Fruit fly (Drosophila melanogaster): ENCODE results near the gene CG42853.

DNA sequence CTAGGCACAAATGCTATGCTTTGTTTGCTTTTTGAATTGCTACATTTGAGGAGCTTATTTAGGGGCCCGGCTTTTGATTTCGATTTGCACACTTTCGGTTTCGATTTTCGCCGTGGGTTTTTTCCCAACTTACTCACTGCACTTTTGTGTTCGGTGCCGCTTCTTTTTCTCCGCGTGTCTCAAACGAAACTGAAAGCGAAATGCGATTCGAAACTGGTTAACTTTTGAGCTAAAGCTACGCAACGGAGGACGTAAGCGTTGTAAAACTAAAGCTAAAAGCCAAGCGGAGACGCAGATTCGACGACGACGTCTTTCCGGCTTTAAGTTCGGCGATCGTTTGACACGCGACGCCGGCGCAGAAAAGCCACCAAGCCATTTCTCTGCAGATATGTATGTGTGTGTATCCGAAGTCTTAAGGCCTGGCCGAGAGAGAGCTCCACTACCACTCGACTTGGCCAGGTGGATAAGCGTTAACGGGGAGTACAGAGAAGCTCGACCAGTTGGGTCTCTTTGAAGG lies 40.4 kb upstream of the CG42853 start, which contains the start of gene CG13699:
- TF ChIP-seq Dref (GFP tag; IDR thresholded peaks at IDR 0.05): no peak
- no peak for TF ChIP-seq Abd-B (GFP tag; optimal IDR thresholded peaks at IDR 0.05)
- no peak for TF ChIP-seq phol (tag; optimal IDR thresholded peaks at IDR 0.05)
- no peak for TF ChIP-seq CG16815 (GFP tag; optimal IDR thresholded peaks at IDR 0.05)
- no peak for TF ChIP-seq CG14965 (GFP tag; optimal IDR thresholded peaks at IDR 0.05; ENCODE audit: borderline replicate concordance)
- no peak for TF ChIP-seq Gug (GFP tag; IDR thresholded peaks at IDR 0.05)
- TF ChIP-seq Rx (GFP tag; IDR thresholded peaks at IDR 0.05): no peak
- TF ChIP-seq ttk (GFP tag; IDR thresholded peaks at IDR 0.05): no peak
- no peak for TF ChIP-seq gsb (GFP tag; IDR thresholded peaks at IDR 0.05)
- no peak for TF ChIP-seq Hmx (GFP tag; optimal IDR thresholded peaks at IDR 0.05)
- no peak for TF ChIP-seq bbx (GFP tag; IDR thresholded peaks at IDR 0.05; ENCODE audit: partially characterized antibody)

All from whole organism, embryonic.